Fruit fly (Drosophila melanogaster) whole organism, embryonic: ENCODE results near the gene CG43131.

Source experiments
- Aef1 ChIP-seq: fragments of 200-800 bp; sonication (Bioruptor generic); IDR thresholded peaks from 3 replicates; pipeline ENCODE4 v1.3.6; 2022; ENCODE audit warnings: missing biosample characterization, missing genetic modification characterization
- Asciz ChIP-seq: fragments of 200-800 bp; sonication (Bioruptor generic); optimal IDR thresholded peaks from 2 replicates; lab custom pipeline; 2017; ENCODE audit warnings: missing biosample characterization, mild to moderate bottlenecking, missing genetic modification characterization, missing genetic modification reagents
- BtbVII ChIP-seq: fragments of 200-800 bp; sonication (Bioruptor generic); optimal IDR thresholded peaks from 3 replicates; lab custom pipeline; 2017; ENCODE audit warnings: missing biosample characterization, mild to moderate bottlenecking, missing genetic modification characterization
- CG1024 ChIP-seq: fragments of 200-800 bp; sonication (Bioruptor generic); IDR thresholded peaks from 2 replicates; pipeline ENCODE4 v1.3.6; 2022; ENCODE audit warnings: missing biosample characterization, missing genetic modification characterization
- CG10321 ChIP-seq: fragments of 200-800 bp; sonication (Bioruptor generic); IDR thresholded peaks from 2 replicates; pipeline ENCODE4 v1.3.6; 2022; ENCODE audit warnings: missing biosample characterization, missing genetic modification characterization
- CG12104 ChIP-seq: fragments of 200-800 bp; sonication (Bioruptor generic); optimal IDR thresholded peaks from 3 replicates; lab custom pipeline; 2016; ENCODE audit warnings: missing biosample characterization, missing genetic modification characterization
- CG12659 ChIP-seq: fragments of 200-800 bp; sonication (Bioruptor generic); optimal IDR thresholded peaks from 3 replicates; lab custom pipeline; 2017; ENCODE audit warnings: mild to moderate bottlenecking, missing biosample characterization, missing genetic modification reagents, missing genetic modification characterization
- CG13123 ChIP-seq: fragments of 200-800 bp; sonication (Bioruptor generic); optimal IDR thresholded peaks from 2 replicates; lab custom pipeline; 2016; ENCODE audit warnings: missing biosample characterization, missing genetic modification characterization
- CG13287 ChIP-seq: fragments of 200-800 bp; sonication (Bioruptor generic); IDR thresholded peaks from 2 replicates; pipeline ENCODE4 v1.3.6; 2022; ENCODE audit warnings: missing biosample characterization, missing genetic modification characterization; ENCODE audit not compliant: partially characterized antibody
- CG14710 ChIP-seq: fragments of 200-800 bp; sonication (Bioruptor generic); optimal IDR thresholded peaks from 3 replicates; lab custom pipeline; 2019; ENCODE audit warnings: missing biosample characterization, mild to moderate bottlenecking, missing genetic modification characterization, moderate library complexity
- CG1529 ChIP-seq: fragments of 200-800 bp; sonication (Bioruptor generic); optimal IDR thresholded peaks from 3 replicates; lab custom pipeline; 2018; ENCODE audit warnings: missing biosample characterization, missing genetic modification characterization
- CG1603 ChIP-seq: fragments of 200-800 bp; sonication (Bioruptor generic); optimal IDR thresholded peaks from 2 replicates; lab custom pipeline; 2019; ENCODE audit warnings: missing biosample characterization, mild to moderate bottlenecking, missing genetic modification characterization, moderate library complexity
- CG1647 ChIP-seq: fragments of 200-800 bp; sonication (Bioruptor generic); optimal IDR thresholded peaks from 3 replicates; lab custom pipeline; 2016; ENCODE audit warnings: missing biosample characterization, missing genetic modification characterization
- CG17361 ChIP-seq: fragments of 200-800 bp; sonication (Bioruptor generic); IDR thresholded peaks from 3 replicates; pipeline ENCODE4 v1.3.6; 2022; ENCODE audit warnings: missing biosample characterization, missing genetic modification characterization
- CG2889 ChIP-seq: fragments of 200-800 bp; sonication (Bioruptor generic); IDR thresholded peaks from 3 replicates; pipeline ENCODE4 v1.3.6; 2022; ENCODE audit warnings: missing biosample characterization, missing genetic modification characterization
- CG32772 ChIP-seq: fragments of 200-800 bp; sonication (Bioruptor generic); IDR thresholded peaks from 2 replicates; pipeline ENCODE4 v1.3.6; 2022; ENCODE audit warnings: missing biosample characterization, missing genetic modification characterization
- CG33557 ChIP-seq: fragments of 200-800 bp; sonication (Bioruptor generic); optimal IDR thresholded peaks from 2 replicates; lab custom pipeline; 2019; ENCODE audit warnings: missing biosample characterization, mild to moderate bottlenecking, missing genetic modification characterization, moderate library complexity
- CG3847 ChIP-seq: fragments of 200-800 bp; sonication (Bioruptor generic); IDR thresholded peaks from 2 replicates; pipeline ENCODE4 v1.3.6; 2022; ENCODE audit warnings: missing biosample characterization, missing genetic modification characterization
- CG4617 ChIP-seq: fragments of 200-800 bp; sonication (Bioruptor generic); optimal IDR thresholded peaks from 3 replicates; lab custom pipeline; 2016; ENCODE audit warnings: missing biosample characterization, missing genetic modification characterization, borderline replicate concordance
- CG4707 ChIP-seq: fragments of 200-800 bp; sonication (Bioruptor generic); optimal IDR thresholded peaks from 2 replicates; lab custom pipeline; 2018; ENCODE audit warnings: missing biosample characterization, mild to moderate bottlenecking, missing genetic modification characterization, moderate library complexity
- CG6791 ChIP-seq: fragments of 200-800 bp; sonication (Bioruptor generic); IDR thresholded peaks from 3 replicates; pipeline ENCODE4 v1.3.6; 2022; ENCODE audit warnings: missing biosample characterization, missing genetic modification characterization; ENCODE audit not compliant: partially characterized antibody
- CG6854 ChIP-seq: fragments of 200-800 bp; sonication (Bioruptor generic); optimal IDR thresholded peaks from 3 replicates; lab custom pipeline; 2017; ENCODE audit warnings: missing biosample characterization, mild to moderate bottlenecking, missing genetic modification characterization
- CG7357 ChIP-seq: fragments of 200-800 bp; sonication (Bioruptor generic); IDR thresholded peaks from 3 replicates; pipeline ENCODE4 v1.3.6; 2022; ENCODE audit warnings: missing biosample characterization, missing genetic modification characterization
- CG8388 ChIP-seq: fragments of 200-800 bp; sonication (Bioruptor generic); optimal IDR thresholded peaks from 2 replicates; lab custom pipeline; 2019; ENCODE audit warnings: missing biosample characterization, mild to moderate bottlenecking, missing genetic modification characterization, moderate library complexity
- CG9437 ChIP-seq: fragments of 200-800 bp; sonication (Bioruptor generic); optimal IDR thresholded peaks from 2 replicates; lab custom pipeline; 2018; ENCODE audit warnings: missing biosample characterization, mild to moderate bottlenecking, missing genetic modification characterization
- CG9797 ChIP-seq: fragments of 200-800 bp; sonication (Bioruptor generic); optimal IDR thresholded peaks from 3 replicates; lab custom pipeline; 2018; ENCODE audit warnings: missing biosample characterization, mild to moderate bottlenecking, missing genetic modification characterization
- CrebB ChIP-seq: fragments of 200-800 bp; sonication (Bioruptor generic); optimal IDR thresholded peaks from 3 replicates; lab custom pipeline; 2018; ENCODE audit warnings: missing biosample characterization, mild to moderate bottlenecking, missing genetic modification characterization
- Dad ChIP-seq: fragments of 200-800 bp; sonication (Bioruptor generic); optimal IDR thresholded peaks from 3 replicates; lab custom pipeline; 2016; ENCODE audit warnings: missing biosample characterization, missing genetic modification characterization
- Dll ChIP-seq: fragments of 200-800 bp; sonication (Bioruptor generic); IDR thresholded peaks from 4 replicates; pipeline ENCODE4 v1.3.6; 2022; ENCODE audit warnings: missing biosample characterization, missing genetic modification characterization; ENCODE audit not compliant: partially characterized antibody
- Hr3 ChIP-seq: fragments of 200-800 bp; sonication (Bioruptor generic); optimal IDR thresholded peaks from 3 replicates; lab custom pipeline; 2016; ENCODE audit warnings: missing biosample characterization, missing genetic modification characterization
- NC2α ChIP-seq: fragments of 200-800 bp; sonication (Bioruptor generic); optimal IDR thresholded peaks from 2 replicates; lab custom pipeline; 2016; ENCODE audit warnings: missing biosample characterization, missing genetic modification characterization
- NC2β ChIP-seq: fragments of 200-800 bp; sonication (Bioruptor generic); optimal IDR thresholded peaks from 2 replicates; lab custom pipeline; 2016; ENCODE audit warnings: missing biosample characterization, missing genetic modification characterization
- NK7.1 ChIP-seq: fragments of 200-800 bp; sonication (Bioruptor generic); optimal IDR thresholded peaks from 3 replicates; lab custom pipeline; 2016; ENCODE audit warnings: missing biosample characterization, missing genetic modification characterization
- Nf-YC ChIP-seq: fragments of 200-800 bp; optimal IDR thresholded peaks from 3 replicates; lab custom pipeline; 2019; ENCODE audit warnings: missing biosample characterization, mild to moderate bottlenecking, missing genetic modification characterization, moderate library complexity
- NfI ChIP-seq: fragments of 200-800 bp; sonication (Bioruptor generic); optimal IDR thresholded peaks from 3 replicates; lab custom pipeline; 2018; ENCODE audit warnings: missing biosample characterization, mild to moderate bottlenecking, missing genetic modification characterization, moderate library complexity
- Rfx ChIP-seq: fragments of 200-800 bp; sonication (Bioruptor generic); IDR thresholded peaks from 2 replicates; pipeline ENCODE4 v1.3.6; 2022; ENCODE audit warnings: missing biosample characterization, missing genetic modification characterization
- Stat92E ChIP-seq, 3 experiments: fragments of >200 bp in 2 of 3; fragments of 200-800 bp in 1 of 3; sonication (Bioruptor generic) in 1 of 3; optimal IDR thresholded peaks; 2 replicates each; lab custom pipeline; 2017 to 2019; ENCODE audit warnings: missing biosample characterization in 3 of 3, missing genetic modification characterization in 3 of 3, mild to moderate bottlenecking in 1 of 3, moderate library complexity in 1 of 3
- ap ChIP-seq: fragments of 200-800 bp; sonication (Bioruptor generic); IDR thresholded peaks from 2 replicates; pipeline ENCODE4 v1.3.6; 2022; ENCODE audit warnings: missing biosample characterization, missing genetic modification characterization
- chif ChIP-seq, 2 experiments: fragments of 200-800 bp; sonication (Bioruptor generic); optimal IDR thresholded peaks; 3 replicates each; lab custom pipeline; 2016; ENCODE audit warnings: missing biosample characterization in 2 of 2, missing genetic modification characterization in 2 of 2
- dan ChIP-seq: fragments of 200-800 bp; sonication (Bioruptor generic); IDR thresholded peaks from 2 replicates; pipeline ENCODE4 v1.3.6; 2022; ENCODE audit warnings: missing biosample characterization, missing genetic modification characterization
- dati ChIP-seq: fragments of 200-800 bp; sonication (Bioruptor generic); IDR thresholded peaks from 2 replicates; pipeline ENCODE4 v1.3.6; 2022; ENCODE audit warnings: missing biosample characterization, missing genetic modification characterization
- dysf ChIP-seq: fragments of 200-800 bp; sonication (Bioruptor generic); IDR thresholded peaks from 3 replicates; pipeline ENCODE4 v1.3.6; 2022; ENCODE audit warnings: missing biosample characterization, missing genetic modification characterization
- h ChIP-seq: fragments of >200 bp; optimal IDR thresholded peaks from 2 replicates; lab custom pipeline; 2017
- ind ChIP-seq: fragments of 200-800 bp; sonication (Bioruptor generic); optimal IDR thresholded peaks from 3 replicates; lab custom pipeline; 2016; ENCODE audit warnings: missing biosample characterization, missing genetic modification characterization
- jigr1 ChIP-seq: fragments of 200-800 bp; sonication (Bioruptor generic); IDR thresholded peaks from 3 replicates; pipeline ENCODE4 v1.3.6; 2022; ENCODE audit warnings: missing biosample characterization, missing genetic modification characterization
- jumu ChIP-seq: fragments of 200-800 bp; sonication (Bioruptor generic); optimal IDR thresholded peaks from 3 replicates; lab custom pipeline; 2016; ENCODE audit warnings: missing biosample characterization, missing genetic modification characterization
- ro ChIP-seq: fragments of 200-800 bp; sonication (Bioruptor generic); IDR thresholded peaks from 2 replicates; pipeline ENCODE4 v1.3.6; 2022; ENCODE audit warnings: missing biosample characterization, missing genetic modification characterization
- sim ChIP-seq: fragments of 200-800 bp; sonication (Bioruptor generic); IDR thresholded peaks from 2 replicates; pipeline ENCODE4 v1.3.6; 2022; ENCODE audit warnings: missing biosample characterization, missing genetic modification characterization
- usp ChIP-seq: fragments of >200 bp; optimal IDR thresholded peaks from 2 replicates; lab custom pipeline; 2017; ENCODE audit warnings: missing biosample characterization, missing genetic modification characterization
- zfh2 ChIP-seq: fragments of 200-800 bp; sonication (Bioruptor generic); optimal IDR thresholded peaks from 2 replicates; lab custom pipeline; 2016; ENCODE audit warnings: missing biosample characterization, missing genetic modification characterization

Gene CG43131

dm6 chr3R:5064542-5065358, 44.2 kb downstream of the CG43131 start (continued):
- TF ChIP-seq CG6791 (GFP tag; lab: Robert Waterston, UW) (0 out of 3 replicates have a peak, but pooled peaks have one; percentile 7), chif (GFP tag; optimal IDR thresholded peaks at IDR 0.05; lab: Kevin White, UChicago) (peak in 1 of 2 experiments; percentile 5), CG7357 (GFP tag; lab: Robert Waterston, UW) (no peak), usp (GFP tag; lab: Kevin White, UChicago) (no peak), CG1647 (no peak), CG32772 (no peak), Asciz (GFP tag; lab: Kevin White, UChicago) (no peak), h (lab: Kevin White, UChicago) (no peak), Dll (GFP tag; lab: Robert Waterston, UW) (no peak), CG12104 (GFP tag; lab: Kevin White, UChicago) (no peak), dan (GFP tag; lab: Robert Waterston, UW) (no peak), jigr1 (GFP tag; lab: Robert Waterston, UW) (no peak), CG4617 (no peak), CG2889 (GFP tag; lab: Robert Waterston, UW) (no peak), CG8388 (GFP tag; lab: Kevin White, UChicago) (peak; percentile 13), NC2α (GFP tag; lab: Kevin White, UChicago) (no peak), ro (GFP tag; lab: Robert Waterston, UW) (no peak), NK7.1 (no peak), CG1024 (GFP tag; lab: Robert Waterston, UW) (no peak), CG12659 (GFP tag; lab: Kevin White, UChicago) (no peak), Stat92E (GFP tag; optimal IDR thresholded peaks at IDR 0.05; lab: Kevin White, UChicago) (peak in 1 of 3 experiments; percentile 56), CG1603 (tag; lab: Kevin White, UChicago) (peak; percentile 46), ap (no peak), CG9437 (GFP tag; lab: Kevin White, UChicago) (no peak), jumu (GFP tag; lab: Kevin White, UChicago) (no peak), Nf-YC (tag; lab: Kevin White, UChicago) (no peak), CG9797 (GFP tag; lab: Kevin White, UChicago) (no peak), NfI (GFP tag; lab: Kevin White, UChicago) (peak; percentile 13), CG1529 (GFP tag; lab: Kevin White, UChicago) (no peak), CG17361 (GFP tag; lab: Robert Waterston, UW) (peak; percentile 10; the same call in 1 of the 3 replicates), CG13123 (GFP tag; lab: Kevin White, UChicago) (no peak), CG3847 (GFP tag; lab: Robert Waterston, UW) (no peak; the same call in 1 of the 2 replicates), Dad (GFP tag; lab: Kevin White, UChicago) (peak; percentile 24), dysf (no peak), CG33557 (no peak), CrebB (tag; lab: Kevin White, UChicago) (no peak), NC2β (GFP tag; lab: Kevin White, UChicago) (no peak), Aef1 (GFP tag; lab: Robert Waterston, UW) (0 out of 3 replicates have a peak, but pooled peaks have one; percentile 19), Rfx (peak; percentile 37; the same call in 1 of the 2 replicates), dati (GFP tag; lab: Robert Waterston, UW) (no peak), CG4707 (GFP tag; lab: Kevin White, UChicago) (no peak), CG13287 (GFP tag; lab: Robert Waterston, UW) (no peak), CG10321 (GFP tag; lab: Robert Waterston, UW) (no peak), sim (GFP tag; lab: Robert Waterston, UW) (peak; percentile 27; the same call in 1 of the 2 replicates), ind (GFP tag; lab: Kevin White, UChicago) (peak; percentile 44), zfh2 (GFP tag; lab: Kevin White, UChicago) (peak; percentile 46), BtbVII (GFP tag; lab: Kevin White, UChicago) (no peak), Hr3 (GFP tag; lab: Kevin White, UChicago) (no peak), CG6854 (GFP tag; lab: Kevin White, UChicago) (no peak), CG14710 (tag; lab: Kevin White, UChicago) (no peak)
